Fruit fly (Drosophila melanogaster) whole organism, embryonic: Measurements from ENCODE around the gene LIMK1.
A peak's percentile ranks its signal among the peaks of the same experiment; 100 is the strongest.

Source experiments
- Asciz ChIP-seq: fragments of 200-800 bp; sonication (Bioruptor generic); optimal IDR thresholded peaks from 2 replicates; lab custom pipeline; 2017; ENCODE audit warnings: missing biosample characterization, mild to moderate bottlenecking, missing genetic modification characterization, missing genetic modification reagents
- Atf-2 ChIP-seq: fragments of 200-800 bp; sonication (Bioruptor generic); optimal IDR thresholded peaks from 2 replicates; lab custom pipeline; 2016; ENCODE audit warnings: missing biosample characterization, missing genetic modification characterization
- CG1024 ChIP-seq: fragments of 200-800 bp; sonication (Bioruptor generic); IDR thresholded peaks from 2 replicates; pipeline ENCODE4 v1.3.6; 2022; ENCODE audit warnings: missing biosample characterization, missing genetic modification characterization
- CG10267 ChIP-seq: fragments of 200-800 bp; sonication (Bioruptor generic); optimal IDR thresholded peaks from 2 replicates; lab custom pipeline; 2018; ENCODE audit warnings: missing biosample characterization, mild to moderate bottlenecking, missing genetic modification characterization, moderate library complexity
- CG10979 ChIP-seq: fragments of 200-800 bp; sonication (Bioruptor generic); optimal IDR thresholded peaks from 2 replicates; lab custom pipeline; 2018; ENCODE audit warnings: missing biosample characterization, mild to moderate bottlenecking, missing genetic modification characterization, moderate library complexity
- CG11560 ChIP-seq: fragments of 200-800 bp; sonication (Bioruptor generic); IDR thresholded peaks from 3 replicates; pipeline ENCODE4 v1.3.6; 2022; ENCODE audit warnings: missing biosample characterization, missing genetic modification characterization
- CG11696 ChIP-seq: fragments of 200-800 bp; sonication (Bioruptor generic); IDR thresholded peaks from 2 replicates; pipeline ENCODE4 v1.3.6; 2022; ENCODE audit warnings: missing biosample characterization, missing genetic modification characterization
- CG12104 ChIP-seq: fragments of 200-800 bp; sonication (Bioruptor generic); optimal IDR thresholded peaks from 3 replicates; lab custom pipeline; 2016; ENCODE audit warnings: missing biosample characterization, missing genetic modification characterization
- CG12659 ChIP-seq: fragments of 200-800 bp; sonication (Bioruptor generic); optimal IDR thresholded peaks from 3 replicates; lab custom pipeline; 2017; ENCODE audit warnings: mild to moderate bottlenecking, missing biosample characterization, missing genetic modification reagents, missing genetic modification characterization
- CG12744 ChIP-seq: fragments of 200-800 bp; sonication (Bioruptor generic); optimal IDR thresholded peaks from 2 replicates; lab custom pipeline; 2016; ENCODE audit warnings: missing biosample characterization, missing genetic modification characterization
- CG1529 ChIP-seq: fragments of 200-800 bp; sonication (Bioruptor generic); optimal IDR thresholded peaks from 3 replicates; lab custom pipeline; 2018; ENCODE audit warnings: missing biosample characterization, missing genetic modification characterization
- CG15479 ChIP-seq: fragments of 200-800 bp; sonication (Bioruptor generic); optimal IDR thresholded peaks from 3 replicates; lab custom pipeline; 2019; ENCODE audit warnings: missing biosample characterization, mild to moderate bottlenecking, missing genetic modification characterization, moderate library complexity
- CG16779 ChIP-seq: fragments of 200-800 bp; sonication (Bioruptor generic); IDR thresholded peaks from 2 replicates; pipeline ENCODE4 v1.3.6; 2022; ENCODE audit warnings: missing biosample characterization, missing genetic modification characterization
- CG18011 ChIP-seq: fragments of 200-800 bp; sonication (Bioruptor generic); optimal IDR thresholded peaks from 2 replicates; lab custom pipeline; 2017; ENCODE audit warnings: missing biosample characterization, missing genetic modification characterization, mild to moderate bottlenecking, moderate library complexity, missing genotype
- CG18599 ChIP-seq: fragments of 200-800 bp; sonication (Bioruptor generic); optimal IDR thresholded peaks from 3 replicates; lab custom pipeline; 2017; ENCODE audit warnings: missing biosample characterization, missing genetic modification characterization, mild to moderate bottlenecking, moderate library complexity, missing genetic modification reagents
- CG34376 ChIP-seq: fragments of 200-800 bp; sonication (Bioruptor generic); optimal IDR thresholded peaks from 2 replicates; lab custom pipeline; 2018; ENCODE audit warnings: missing biosample characterization, mild to moderate bottlenecking, missing genetic modification characterization
- CG4707 ChIP-seq: fragments of 200-800 bp; sonication (Bioruptor generic); optimal IDR thresholded peaks from 2 replicates; lab custom pipeline; 2018; ENCODE audit warnings: missing biosample characterization, mild to moderate bottlenecking, missing genetic modification characterization, moderate library complexity
- CG6654 ChIP-seq: fragments of 200-800 bp; sonication (Bioruptor generic); optimal IDR thresholded peaks from 2 replicates; lab custom pipeline; 2017; ENCODE audit warnings: missing biosample characterization, mild to moderate bottlenecking, missing genetic modification characterization
- CG6689 ChIP-seq: fragments of 200-800 bp; sonication (Bioruptor generic); IDR thresholded peaks from 2 replicates; pipeline ENCODE4 v1.3.6; 2022; ENCODE audit warnings: missing biosample characterization, missing genetic modification characterization
- CG7928 ChIP-seq: fragments of 200-800 bp; sonication (Bioruptor generic); optimal IDR thresholded peaks from 2 replicates; lab custom pipeline; 2017; ENCODE audit warnings: missing biosample characterization, mild to moderate bottlenecking, missing genetic modification characterization
- CkIIα-i1 ChIP-seq: fragments of 200-800 bp; sonication (Bioruptor generic); IDR thresholded peaks from 2 replicates; pipeline ENCODE4 v1.3.6; 2022; ENCODE audit warnings: missing biosample characterization, missing genetic modification characterization
- CoRest ChIP-seq: fragments of 200-800 bp; sonication (Bioruptor generic); optimal IDR thresholded peaks from 3 replicates; lab custom pipeline; 2018; ENCODE audit warnings: missing biosample characterization, mild to moderate bottlenecking, missing genetic modification characterization, moderate library complexity
- Dref ChIP-seq: fragments of 200-800 bp; sonication (Bioruptor generic); IDR thresholded peaks from 2 replicates; pipeline ENCODE4 v1.3.6; 2022; ENCODE audit warnings: missing biosample characterization, missing genetic modification characterization
- Ets97D ChIP-seq: fragments of 200-800 bp; sonication (Bioruptor generic); optimal IDR thresholded peaks from 3 replicates; lab custom pipeline; 2016; ENCODE audit warnings: missing biosample characterization, missing genetic modification characterization
- HLH4C ChIP-seq: fragments of 200-800 bp; sonication (Bioruptor generic); IDR thresholded peaks from 3 replicates; pipeline ENCODE4 v1.3.6; 2022; ENCODE audit warnings: missing biosample characterization, missing genetic modification characterization; ENCODE audit not compliant: partially characterized antibody
- Hand ChIP-seq: fragments of 200-800 bp; sonication (Bioruptor generic); optimal IDR thresholded peaks from 2 replicates; lab custom pipeline; 2017; ENCODE audit warnings: mild to moderate bottlenecking, missing biosample characterization, missing genetic modification reagents, missing genetic modification characterization
- Hsf ChIP-seq: fragments of 200-800 bp; sonication (Bioruptor generic); optimal IDR thresholded peaks from 3 replicates; lab custom pipeline; 2016; ENCODE audit warnings: missing biosample characterization, missing genetic modification characterization
- Lhr ChIP-seq: fragments of 200-800 bp; sonication (Bioruptor generic); optimal IDR thresholded peaks from 3 replicates; lab custom pipeline; 2017; ENCODE audit warnings: mild to moderate bottlenecking, missing biosample characterization, missing genetic modification reagents, missing genetic modification characterization
- MESR4 ChIP-seq: fragments of 200-800 bp; sonication (Bioruptor generic); optimal IDR thresholded peaks from 2 replicates; lab custom pipeline; 2018; ENCODE audit warnings: missing biosample characterization, mild to moderate bottlenecking, missing genetic modification characterization, moderate library complexity
- NC2β ChIP-seq: fragments of 200-800 bp; sonication (Bioruptor generic); optimal IDR thresholded peaks from 2 replicates; lab custom pipeline; 2016; ENCODE audit warnings: missing biosample characterization, missing genetic modification characterization
- Ptx1 ChIP-seq: fragments of 200-800 bp; sonication (Bioruptor generic); IDR thresholded peaks from 2 replicates; pipeline ENCODE4 v1.3.6; 2022; ENCODE audit warnings: missing biosample characterization, missing genetic modification characterization
- Rx ChIP-seq: fragments of 200-800 bp; sonication (Bioruptor generic); IDR thresholded peaks from 2 replicates; pipeline ENCODE4 v1.3.6; 2022; ENCODE audit warnings: missing biosample characterization, missing genetic modification characterization
- Vsx1 ChIP-seq: fragments of 200-800 bp; sonication (Bioruptor generic); optimal IDR thresholded peaks from 2 replicates; lab custom pipeline; 2017; ENCODE audit warnings: missing biosample characterization, mild to moderate bottlenecking, missing genetic modification characterization, missing genetic modification reagents
- Xrp1 ChIP-seq: fragments of 200-800 bp; sonication (Bioruptor generic); IDR thresholded peaks from 2 replicates; pipeline ENCODE4 v1.3.6; 2022; ENCODE audit warnings: missing biosample characterization, missing genetic modification characterization
- ase ChIP-seq: fragments of 200-800 bp; sonication (Bioruptor generic); IDR thresholded peaks from 3 replicates; pipeline ENCODE4 v1.3.6; 2022; ENCODE audit warnings: missing biosample characterization, missing genetic modification characterization
- btn ChIP-seq: fragments of 200-800 bp; sonication (Bioruptor generic); optimal IDR thresholded peaks from 2 replicates; lab custom pipeline; 2016; ENCODE audit warnings: missing biosample characterization, missing genetic modification characterization
- caup ChIP-seq: fragments of 200-800 bp; sonication (Bioruptor generic); optimal IDR thresholded peaks from 3 replicates; lab custom pipeline; 2017; ENCODE audit warnings: missing biosample characterization, mild to moderate bottlenecking, missing genetic modification characterization, moderate library complexity; ENCODE audit not compliant: severe bottlenecking
- corto ChIP-seq: fragments of 200-800 bp; sonication (Bioruptor generic); optimal IDR thresholded peaks from 2 replicates; lab custom pipeline; 2016; ENCODE audit warnings: missing biosample characterization, mild to moderate bottlenecking, missing genetic modification characterization, moderate library complexity
- fd102C ChIP-seq: fragments of 200-800 bp; sonication (Bioruptor generic); optimal IDR thresholded peaks from 2 replicates; lab custom pipeline; 2018; ENCODE audit warnings: missing biosample characterization, mild to moderate bottlenecking, missing genetic modification characterization, moderate library complexity
- gt ChIP-seq: fragments of 200-800 bp; sonication (Bioruptor generic); IDR thresholded peaks from 2 replicates; pipeline ENCODE4 v1.3.6; 2022; ENCODE audit warnings: missing biosample characterization, missing genetic modification characterization
- h ChIP-seq: fragments of >200 bp; optimal IDR thresholded peaks from 2 replicates; lab custom pipeline; 2017
- org-1 ChIP-seq: fragments of 200-800 bp; sonication (Bioruptor generic); optimal IDR thresholded peaks from 2 replicates; lab custom pipeline; 2017; ENCODE audit warnings: missing biosample characterization, missing genetic modification characterization
- p53 ChIP-seq: fragments of 200-800 bp; sonication (Bioruptor generic); optimal IDR thresholded peaks from 2 replicates; lab custom pipeline; 2016; ENCODE audit warnings: missing biosample characterization, missing genetic modification characterization
- prd ChIP-seq, 3 experiments: fragments of >200 bp in 2 of 3; fragments of 200-800 bp in 1 of 3; sonication (Bioruptor generic) in 1 of 3; optimal IDR thresholded peaks in 2 of 3; IDR thresholded peaks in 1 of 3; 2 replicates in 2 of 3; 3 replicates in 1 of 3; pipeline versions ENCODE4 v1.3.6 to Lab custom; 2017 to 2022; ENCODE audit warnings: missing biosample characterization in 1 of 3, missing genetic modification characterization in 1 of 3
- shn ChIP-seq: fragments of 200-800 bp; sonication (Bioruptor generic); optimal IDR thresholded peaks from 3 replicates; lab custom pipeline; 2016; ENCODE audit warnings: missing biosample characterization, missing genetic modification characterization
- ttk ChIP-seq: fragments of 200-800 bp; sonication (Bioruptor generic); IDR thresholded peaks from 2 replicates; pipeline ENCODE4 v2.1.2; 2022; ENCODE audit warnings: missing biosample characterization, missing genetic modification characterization
- unpg ChIP-seq: fragments of 200-800 bp; sonication (Bioruptor generic); optimal IDR thresholded peaks from 3 replicates; lab custom pipeline; 2018; ENCODE audit warnings: missing biosample characterization, mild to moderate bottlenecking, missing genetic modification characterization, moderate library complexity
- vfl ChIP-seq: fragments of 200-800 bp; sonication (Bioruptor generic); optimal IDR thresholded peaks from 2 replicates; lab custom pipeline; 2016; ENCODE audit warnings: missing biosample characterization, missing genetic modification characterization

LIMK1 gene

dm6 chrX:12582984-12583869 is 8.8 kb downstream of the LIMK1 start, which contains the start of gene Pits (continued):
- TF ChIP-seq CG12659 (GFP tag; lab: Kevin White, UChicago): peak; percentile 86
- TF ChIP-seq CG11696 (GFP tag; lab: Robert Waterston, UW): 0 out of 2 replicates have a peak, but pooled peaks have one; percentile 10
- peak; percentile 17 for TF ChIP-seq CG10979 (tag; lab: Kevin White, UChicago)
- peak; percentile 56 for TF ChIP-seq CG6689 (GFP tag; lab: Robert Waterston, UW)
- peak; percentile 69 for TF ChIP-seq CoRest
- peak; percentile 75 for TF ChIP-seq caup
- TF ChIP-seq CG16779 (GFP tag; lab: Robert Waterston, UW): peak; percentile 73
- peak; percentile 27 for TF ChIP-seq unpg (GFP tag; lab: Kevin White, UChicago)
- no peak for TF ChIP-seq org-1 (GFP tag; lab: Kevin White, UChicago)
- peak; percentile 33 for TF ChIP-seq CG12744 (GFP tag; lab: Kevin White, UChicago)
- no peak for TF ChIP-seq ttk
- TF ChIP-seq CG18599: peak; percentile 59
- TF ChIP-seq Asciz (GFP tag; lab: Kevin White, UChicago): no peak
- peak; percentile 16 for TF ChIP-seq CG12104 (GFP tag; lab: Kevin White, UChicago)
- TF ChIP-seq prd (optimal IDR thresholded peaks at IDR 0.05; lab: Kevin White, UChicago): no peak
- peak; percentile 59 for TF ChIP-seq prd (GFP tag; IDR thresholded peaks at IDR 0.05; lab: Robert Waterston, UW)
- peak; percentile 32; the same call in 1 of the 2 replicates for TF ChIP-seq Xrp1
- peak; percentile 96 for TF ChIP-seq Lhr
- no peak for TF ChIP-seq Vsx1 (GFP tag; lab: Kevin White, UChicago)
- TF ChIP-seq Dref (GFP tag; lab: Robert Waterston, UW): peak; percentile 42; the same call in 1 of the 2 replicates
- peak; percentile 93 for TF ChIP-seq Ets97D
- TF ChIP-seq CG34376 (GFP tag; lab: Kevin White, UChicago): peak; percentile 84
- TF ChIP-seq CG7928 (GFP tag; lab: Kevin White, UChicago): peak; percentile 65
- peak; percentile 76 for TF ChIP-seq p53 (GFP tag; lab: Kevin White, UChicago)
- peak; percentile 12 for TF ChIP-seq Atf-2 (GFP tag; lab: Kevin White, UChicago)
- TF ChIP-seq MESR4: peak; percentile 81
- TF ChIP-seq CG15479: peak; percentile 39
- peak; percentile 47; the same call in 1 of the 3 replicates for TF ChIP-seq CG11560 (tag; lab: Robert Waterston, UW)
- no peak for TF ChIP-seq corto (GFP tag; lab: Kevin White, UChicago)
- TF ChIP-seq CkIIα-i1: no peak
- no peak for TF ChIP-seq Rx (GFP tag; lab: Robert Waterston, UW)
- no peak for TF ChIP-seq ase (GFP tag; lab: Robert Waterston, UW)
- peak; percentile 61 for TF ChIP-seq CG10267 (tag; lab: Kevin White, UChicago)
- no peak for TF ChIP-seq CG1024 (GFP tag; lab: Robert Waterston, UW)
- peak; percentile 49 for TF ChIP-seq NC2β (GFP tag; lab: Kevin White, UChicago)
- peak; percentile 58 for TF ChIP-seq Hand (GFP tag; lab: Kevin White, UChicago)
- peak; percentile 7 for TF ChIP-seq btn (GFP tag; lab: Kevin White, UChicago)
- no peak for TF ChIP-seq Hsf (GFP tag; lab: Kevin White, UChicago)
- peak; percentile 53; the same call in 1 of the 3 replicates for TF ChIP-seq HLH4C (GFP tag; lab: Robert Waterston, UW)
- TF ChIP-seq shn: peak; percentile 40
- no peak for TF ChIP-seq CG18011 (GFP tag; lab: Kevin White, UChicago)
- no peak for TF ChIP-seq h (lab: Kevin White, UChicago)
- no peak for TF ChIP-seq CG6654 (GFP tag; lab: Kevin White, UChicago)
- TF ChIP-seq vfl (GFP tag; lab: Kevin White, UChicago): no peak
- peak; percentile 1 for TF ChIP-seq fd102C (GFP tag; lab: Kevin White, UChicago)
- no peak for TF ChIP-seq gt
- TF ChIP-seq Ptx1: peak; percentile 61
- TF ChIP-seq CG1529 (GFP tag; lab: Kevin White, UChicago): no peak
- peak; percentile 63 for TF ChIP-seq CG4707 (GFP tag; lab: Kevin White, UChicago)
